Fruit fly (Drosophila melanogaster) whole organism, embryonic: ENCODE measurements around the gene CG7272.
A peak's percentile ranks its signal among the peaks of the same experiment; 100 is the strongest.

Experiments
- CG10366 ChIP-seq: fragments of 200-800 bp; sonication (Bioruptor generic); IDR thresholded peaks from 2 replicates; pipeline ENCODE4 v1.3.6; 2022; ENCODE audit warnings: missing biosample characterization, missing genetic modification characterization
- CG12299 ChIP-seq: fragments of 200-800 bp; sonication (Bioruptor generic); optimal IDR thresholded peaks from 2 replicates; lab custom pipeline; 2018; ENCODE audit warnings: missing biosample characterization, mild to moderate bottlenecking, missing genetic modification characterization
- CG16815 ChIP-seq: fragments of 200-800 bp; sonication (Bioruptor generic); optimal IDR thresholded peaks from 3 replicates; lab custom pipeline; 2017; ENCODE audit warnings: missing biosample characterization, mild to moderate bottlenecking, missing genetic modification characterization
- CG1832 ChIP-seq: fragments of 200-800 bp; sonication (Bioruptor generic); optimal IDR thresholded peaks from 2 replicates; lab custom pipeline; 2017; ENCODE audit warnings: missing biosample characterization, mild to moderate bottlenecking, missing genetic modification characterization, inconsistent platforms
- CG2199 ChIP-seq: fragments of 200-800 bp; sonication (Bioruptor generic); IDR thresholded peaks from 3 replicates; pipeline ENCODE4 v1.3.6; 2022; ENCODE audit warnings: missing biosample characterization, missing genetic modification characterization
- CG2712 ChIP-seq: fragments of 200-800 bp; optimal IDR thresholded peaks from 3 replicates; lab custom pipeline; 2019; ENCODE audit warnings: missing biosample characterization, mild to moderate bottlenecking, missing genetic modification characterization, moderate library complexity
- CG30020 ChIP-seq: fragments of 200-800 bp; optimal IDR thresholded peaks from 2 replicates; lab custom pipeline; 2019; ENCODE audit warnings: missing biosample characterization, mild to moderate bottlenecking, missing genetic modification characterization, moderate library complexity
- CG9215 ChIP-seq: fragments of 200-800 bp; sonication (Bioruptor generic); IDR thresholded peaks from 2 replicates; pipeline ENCODE4 v1.3.6; 2022; ENCODE audit warnings: missing biosample characterization, missing genetic modification characterization
- CG9437 ChIP-seq: fragments of 200-800 bp; sonication (Bioruptor generic); optimal IDR thresholded peaks from 2 replicates; lab custom pipeline; 2018; ENCODE audit warnings: missing biosample characterization, mild to moderate bottlenecking, missing genetic modification characterization
- CHES-1-like ChIP-seq: fragments of 200-800 bp; sonication (Bioruptor generic); optimal IDR thresholded peaks from 2 replicates; lab custom pipeline; 2016; ENCODE audit warnings: missing biosample characterization, missing genetic modification characterization
- HLH3B ChIP-seq: fragments of 200-800 bp; sonication (Bioruptor generic); IDR thresholded peaks from 2 replicates; pipeline ENCODE4 v1.3.6; 2022; ENCODE audit warnings: missing biosample characterization, missing genetic modification characterization
- Hmx ChIP-seq: fragments of 200-800 bp; sonication (Bioruptor generic); optimal IDR thresholded peaks from 2 replicates; lab custom pipeline; 2016; ENCODE audit warnings: missing biosample characterization, missing genetic modification characterization
- Kr ChIP-seq: fragments of 200-800 bp; sonication (Bioruptor generic); optimal IDR thresholded peaks from 2 replicates; lab custom pipeline; 2017; ENCODE audit warnings: missing biosample characterization, mild to moderate bottlenecking, missing genetic modification characterization
- Myb ChIP-seq: fragments of 200-800 bp; sonication (Bioruptor generic); optimal IDR thresholded peaks from 2 replicates; lab custom pipeline; 2016; ENCODE audit warnings: missing biosample characterization, missing genetic modification characterization
- NC2β ChIP-seq: fragments of 200-800 bp; sonication (Bioruptor generic); optimal IDR thresholded peaks from 2 replicates; lab custom pipeline; 2016; ENCODE audit warnings: missing biosample characterization, missing genetic modification characterization
- Nf-YB ChIP-seq: fragments of 200-800 bp; sonication (Bioruptor generic); optimal IDR thresholded peaks from 3 replicates; lab custom pipeline; 2019; ENCODE audit warnings: missing biosample characterization, mild to moderate bottlenecking, missing genetic modification characterization, moderate library complexity
- Opbp ChIP-seq: fragments of 200-800 bp; sonication (Bioruptor generic); IDR thresholded peaks from 3 replicates; pipeline ENCODE4 v1.3.6; 2022; ENCODE audit warnings: missing biosample characterization, missing genetic modification characterization; ENCODE audit not compliant: partially characterized antibody
- PHDP ChIP-seq: fragments of 200-800 bp; sonication (Bioruptor generic); optimal IDR thresholded peaks from 3 replicates; lab custom pipeline; 2018; ENCODE audit warnings: missing biosample characterization, mild to moderate bottlenecking, missing genetic modification characterization, moderate library complexity
- Rfx ChIP-seq: fragments of 200-800 bp; sonication (Bioruptor generic); IDR thresholded peaks from 2 replicates; pipeline ENCODE4 v1.3.6; 2022; ENCODE audit warnings: missing biosample characterization, missing genetic modification characterization
- Scr ChIP-seq: fragments of 200-800 bp; sonication (Bioruptor generic); IDR thresholded peaks from 2 replicates; pipeline ENCODE4 v1.3.6; 2022; ENCODE audit warnings: missing biosample characterization, missing genetic modification characterization; ENCODE audit not compliant: partially characterized antibody
- Spps ChIP-seq: fragments of 200-800 bp; sonication (Bioruptor generic); optimal IDR thresholded peaks from 2 replicates; lab custom pipeline; 2018; ENCODE audit warnings: missing biosample characterization, mild to moderate bottlenecking, missing genetic modification characterization
- YL-1 ChIP-seq: fragments of 200-800 bp; sonication (Bioruptor generic); optimal IDR thresholded peaks from 3 replicates; lab custom pipeline; 2017; ENCODE audit warnings: missing biosample characterization, mild to moderate bottlenecking, missing genetic modification characterization
- al ChIP-seq: fragments of 200-800 bp; sonication (Bioruptor generic); IDR thresholded peaks from 2 replicates; pipeline ENCODE4 v1.3.6; 2022; ENCODE audit warnings: missing biosample characterization, missing genetic modification characterization
- aop ChIP-seq: fragments of 200-800 bp; sonication (Bioruptor generic); IDR thresholded peaks from 2 replicates; pipeline ENCODE4 v1.3.6; 2022; ENCODE audit warnings: missing biosample characterization, missing genetic modification characterization
- ash1 ChIP-seq: fragments of 200-800 bp; sonication (Bioruptor generic); optimal IDR thresholded peaks from 2 replicates; lab custom pipeline; 2018; ENCODE audit warnings: missing biosample characterization, mild to moderate bottlenecking, missing genetic modification characterization
- crc ChIP-seq: fragments of 200-800 bp; sonication (Bioruptor generic); optimal IDR thresholded peaks from 2 replicates; lab custom pipeline; 2016; ENCODE audit warnings: missing biosample characterization, missing genetic modification characterization
- crol ChIP-seq: fragments of 200-800 bp; sonication (Bioruptor generic); IDR thresholded peaks from 2 replicates; pipeline ENCODE4 v1.3.6; 2022; ENCODE audit warnings: missing biosample characterization, missing genetic modification characterization
- fd102C ChIP-seq: fragments of 200-800 bp; sonication (Bioruptor generic); optimal IDR thresholded peaks from 2 replicates; lab custom pipeline; 2018; ENCODE audit warnings: missing biosample characterization, mild to moderate bottlenecking, missing genetic modification characterization, moderate library complexity
- hb ChIP-seq: fragments of 200-800 bp; sonication (Bioruptor generic); IDR thresholded peaks from 3 replicates; pipeline ENCODE4 v1.3.6; 2022; ENCODE audit warnings: missing biosample characterization, missing genetic modification characterization; ENCODE audit not compliant: partially characterized antibody
- kay ChIP-seq: fragments of 200-800 bp; sonication (Bioruptor generic); optimal IDR thresholded peaks from 2 replicates; lab custom pipeline; 2016; ENCODE audit warnings: missing biosample characterization, missing genetic modification characterization
- nom ChIP-seq: fragments of 200-800 bp; sonication (Bioruptor generic); optimal IDR thresholded peaks from 2 replicates; lab custom pipeline; 2017; ENCODE audit warnings: missing biosample characterization, missing genetic modification characterization, mild to moderate bottlenecking, moderate library complexity, missing genetic modification reagents
- p53 ChIP-seq: fragments of 200-800 bp; sonication (Bioruptor generic); optimal IDR thresholded peaks from 2 replicates; lab custom pipeline; 2016; ENCODE audit warnings: missing biosample characterization, missing genetic modification characterization
- pfk ChIP-seq: fragments of 200-800 bp; sonication (Bioruptor generic); optimal IDR thresholded peaks from 2 replicates; lab custom pipeline; 2018; ENCODE audit warnings: missing biosample characterization, mild to moderate bottlenecking, missing genetic modification characterization, moderate library complexity
- pnt ChIP-seq: fragments of 200-800 bp; sonication (Bioruptor generic); optimal IDR thresholded peaks from 3 replicates; lab custom pipeline; 2016; ENCODE audit warnings: missing biosample characterization, missing genetic modification characterization
- ranshi ChIP-seq: fragments of 200-800 bp; sonication (Bioruptor generic); IDR thresholded peaks from 2 replicates; pipeline ENCODE4 v1.3.6; 2022; ENCODE audit warnings: missing biosample characterization, missing genetic modification characterization
- sens ChIP-seq: fragments of 200-800 bp; sonication (Bioruptor generic); peaks from one replicate; lab custom pipeline; 2016; ENCODE audit warnings: missing biosample characterization, missing genetic modification characterization
- shn ChIP-seq: fragments of 200-800 bp; sonication (Bioruptor generic); optimal IDR thresholded peaks from 3 replicates; lab custom pipeline; 2016; ENCODE audit warnings: missing biosample characterization, missing genetic modification characterization
- so ChIP-seq: fragments of 200-800 bp; sonication (Bioruptor generic); IDR thresholded peaks from 3 replicates; pipeline ENCODE4 v1.3.6; 2022; ENCODE audit warnings: missing biosample characterization, missing genetic modification characterization
- sr ChIP-seq: fragments of 200-800 bp; sonication (Bioruptor generic); IDR thresholded peaks from 3 replicates; pipeline ENCODE4 v1.3.6; 2022; ENCODE audit warnings: missing biosample characterization, missing genetic modification characterization
- twi ChIP-seq: fragments of 200-800 bp; optimal IDR thresholded peaks from 2 replicates; lab custom pipeline; 2019; ENCODE audit warnings: missing biosample characterization, mild to moderate bottlenecking, missing genetic modification characterization, moderate library complexity

Gene CG7272

DNA sequence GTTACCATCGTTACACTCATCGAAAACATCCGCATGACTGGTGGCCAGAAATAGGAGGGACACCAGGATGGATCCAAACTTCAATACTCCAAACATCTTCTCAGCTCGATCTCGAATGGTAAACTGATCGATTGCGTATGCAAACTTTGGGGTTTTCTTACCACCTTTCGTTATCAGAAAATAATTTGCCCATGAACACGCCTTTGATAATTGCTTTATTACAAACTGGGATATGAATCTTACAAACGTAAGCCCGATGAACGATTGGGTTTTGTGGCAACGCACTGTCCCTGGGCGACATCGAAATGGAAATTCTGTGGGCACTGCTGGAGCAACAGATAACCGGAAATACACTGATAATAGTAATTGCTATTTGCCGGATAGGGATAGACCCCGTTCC is 26.0 kb downstream of the CG7272 start, which contains the start of gene CG33985:
Gene CG33985 (minus strand): TSS at position 101 of the 400 bp plus-strand sequence.
- TF ChIP-seq ash1 (GFP tag; lab: Kevin White, UChicago) (no peak), CG16815 (GFP tag; lab: Kevin White, UChicago) (no peak), fd102C (no peak), Hmx (GFP tag; lab: Kevin White, UChicago) (no peak), shn (GFP tag; lab: Kevin White, UChicago) (no peak), CG9215 (GFP tag; lab: Robert Waterston, UW) (no peak), p53 (GFP tag; lab: Kevin White, UChicago) (no peak), al (GFP tag; lab: Robert Waterston, UW) (no peak), crc (GFP tag; lab: Kevin White, UChicago) (no peak), hb (GFP tag; lab: Robert Waterston, UW) (no peak), NC2β (no peak), CG9437 (no peak)

DNA sequence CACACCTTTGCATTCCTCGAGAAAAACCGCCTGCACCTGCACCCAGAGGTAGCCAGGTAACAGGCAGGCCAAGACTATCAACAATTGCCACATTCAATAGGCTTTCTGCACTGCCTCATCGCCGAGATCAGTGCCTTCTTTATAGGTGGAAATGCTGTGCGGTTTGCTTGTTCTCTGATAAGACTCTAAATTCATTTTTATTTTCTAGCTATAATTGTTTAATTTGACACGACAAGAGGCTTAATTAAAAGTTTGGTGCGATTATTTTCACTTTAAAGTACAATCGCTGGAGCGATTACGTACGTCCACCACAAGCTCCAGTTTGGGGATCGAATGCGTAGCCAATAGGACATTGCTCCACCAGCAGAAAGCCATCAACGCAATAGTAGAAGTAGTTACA is 26.7 kb downstream of the CG7272 start, which contains the start of gene CG42729:
Gene CG42729 (minus strand): TSS at position 101 of the 400 bp plus-strand sequence.
- no peak for TF ChIP-seq CG10366
- no peak for TF ChIP-seq crol (GFP tag; lab: Robert Waterston, UW)
- TF ChIP-seq pnt (GFP tag; lab: Kevin White, UChicago): no peak
- no peak for TF ChIP-seq pfk
- no peak for TF ChIP-seq CG2712 (tag; lab: Kevin White, UChicago)
- TF ChIP-seq CG2199 (GFP tag; lab: Robert Waterston, UW): no peak
- TF ChIP-seq kay (GFP tag; lab: Kevin White, UChicago): no peak
- no peak for TF ChIP-seq Nf-YB (GFP tag; lab: Kevin White, UChicago)
- no peak for TF ChIP-seq Opbp
- no peak for TF ChIP-seq CG30020 (tag; lab: Kevin White, UChicago)
- no peak for TF ChIP-seq HLH3B (GFP tag; lab: Robert Waterston, UW)
- no peak for TF ChIP-seq PHDP
- no peak for TF ChIP-seq Myb (GFP tag; lab: Kevin White, UChicago)
- TF ChIP-seq Rfx (GFP tag; lab: Robert Waterston, UW): no peak

DNA sequence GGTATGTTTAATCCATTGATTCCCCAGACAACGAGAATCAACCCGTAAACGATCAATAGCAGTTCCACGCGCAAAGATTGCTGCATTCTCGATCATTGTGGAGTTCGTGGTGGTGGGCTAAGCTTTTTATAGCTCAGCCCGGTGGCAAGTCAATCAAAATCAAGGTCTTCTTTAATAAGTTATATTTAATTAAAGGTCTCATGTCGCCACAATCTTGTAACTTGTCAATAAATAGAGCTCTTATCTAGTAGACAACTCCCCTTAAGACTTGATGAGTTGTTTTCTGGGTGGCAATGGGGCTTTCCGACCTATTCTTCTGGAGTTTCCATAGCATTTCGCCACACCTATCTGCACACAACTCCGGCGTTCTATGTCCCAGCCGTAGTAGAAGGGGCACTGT is 27.4 kb downstream of the CG7272 start, which contains the start of gene CG42728:
Gene CG42728 (minus strand): TSS at position 101 of the 400 bp plus-strand sequence.
- TF ChIP-seq Spps (tag; lab: Kevin White, UChicago): no peak
- no peak for TF ChIP-seq sr (GFP tag; lab: Robert Waterston, UW)
- no peak for TF ChIP-seq twi
- TF ChIP-seq YL-1: no peak
- no peak for TF ChIP-seq CG1832 (GFP tag; lab: Kevin White, UChicago)
- TF ChIP-seq nom: no peak
- no peak for TF ChIP-seq ranshi (GFP tag; lab: Robert Waterston, UW)
- TF ChIP-seq CG12299 (tag; lab: Kevin White, UChicago): no peak
- TF ChIP-seq aop (GFP tag; lab: Robert Waterston, UW): no peak
- TF ChIP-seq Kr (GFP tag; lab: Kevin White, UChicago): no peak
- TF ChIP-seq so (GFP tag; lab: Robert Waterston, UW): no peak
- TF ChIP-seq CHES-1-like (GFP tag; lab: Kevin White, UChicago): no peak

DNA sequence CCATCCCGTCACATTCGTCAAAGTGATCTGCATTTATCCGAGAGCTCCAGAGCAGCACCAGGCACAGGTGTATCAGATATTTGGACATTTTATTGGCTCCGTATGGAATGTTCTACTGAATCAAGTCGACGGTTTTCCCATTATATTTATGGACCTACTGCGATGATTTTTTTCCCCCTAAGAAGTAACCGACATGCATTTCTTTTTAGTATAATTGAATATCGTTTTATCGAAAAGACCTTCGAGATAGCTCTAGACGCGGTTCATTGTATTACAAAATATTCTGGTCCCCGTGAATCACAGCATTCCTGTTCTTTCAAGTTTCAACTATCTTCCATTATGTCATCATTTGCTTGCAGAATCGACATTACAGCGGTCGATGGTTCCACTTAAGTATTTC is 28.4 kb downstream of the CG7272 start, which contains the start of gene obst-H:
Gene obst-H (minus strand): TSS at position 101 of the 400 bp plus-strand sequence.
- TF ChIP-seq sens (GFP tag; lab: Kevin White, UChicago) (peak; percentile 7), Scr (GFP tag; lab: Robert Waterston, UW) (no peak)
